Worm (Caenorhabditis elegans) whole organism, L3 larva: ENCODE results near the gene fbxa-56.

Experiments used
- ama-1 ChIP-seq: fragments of 150-350 bp; optimal IDR thresholded peaks from 2 replicates; lab custom pipeline; 2018
- ceh-16 ChIP-seq: sonication (generic microtip); optimal IDR thresholded peaks from 2 replicates; lab custom pipeline; 2017; ENCODE audit warnings: missing biosample characterization, missing genetic modification characterization
- ceh-28 ChIP-seq: fragments of 150-350 bp; optimal IDR thresholded peaks from 2 replicates; lab custom pipeline; 2014; ENCODE audit warnings: missing biosample characterization, missing genetic modification reagents, missing genetic modification characterization
- ceh-82 ChIP-seq: fragments of 150-350 bp; optimal IDR thresholded peaks from 2 replicates; lab custom pipeline; 2014; ENCODE audit warnings: missing biosample characterization, missing genetic modification characterization
- ceh-9 ChIP-seq: sonication (generic microtip); optimal IDR thresholded peaks from 2 replicates; lab custom pipeline; 2018; ENCODE audit warnings: missing biosample characterization, missing genetic modification characterization
- daf-12 ChIP-seq: fragments of 150-350 bp; optimal IDR thresholded peaks from 2 replicates; lab custom pipeline; 2014; ENCODE audit warnings: missing biosample characterization, missing genetic modification reagents, missing genetic modification characterization
- egl-27 ChIP-seq: sonication (generic microtip); optimal IDR thresholded peaks from 4 replicates; lab custom pipeline; 2017; ENCODE audit warnings: missing biosample characterization, missing genetic modification reagents, missing genetic modification characterization
- egl-5 ChIP-seq: fragments of 150-350 bp; optimal IDR thresholded peaks from 2 replicates; lab custom pipeline; 2017; ENCODE audit warnings: missing biosample characterization, missing genetic modification reagents, missing genetic modification characterization, inconsistent platforms
- elt-1 ChIP-seq: fragments of 150-350 bp; optimal IDR thresholded peaks from 2 replicates; lab custom pipeline; 2014; ENCODE audit warnings: missing biosample characterization, missing genetic modification characterization
- elt-2 ChIP-seq: sonication (generic microtip); optimal IDR thresholded peaks from 2 replicates; lab custom pipeline; 2016; ENCODE audit warnings: missing genetic modification reagents, mild to moderate bottlenecking, missing genetic modification characterization, missing compliant biosample characterization
- eor-1 ChIP-seq, 2 experiments: fragments of 150-350 bp; optimal IDR thresholded peaks; 2 replicates each; lab custom pipeline; 2014 to 2018; ENCODE audit warnings: missing biosample characterization in 2 of 2, missing genetic modification characterization in 2 of 2
- fkh-10 ChIP-seq: sonication (generic microtip); optimal IDR thresholded peaks from 2 replicates; lab custom pipeline; 2017; ENCODE audit warnings: missing biosample characterization, missing genetic modification reagents, missing genetic modification characterization
- fkh-2 ChIP-seq: fragments of 150-350 bp; optimal IDR thresholded peaks from 2 replicates; lab custom pipeline; 2014; ENCODE audit warnings: missing biosample characterization, missing genetic modification reagents, missing genetic modification characterization
- hmg-11 ChIP-seq: sonication (generic microtip); optimal IDR thresholded peaks from 2 replicates; lab custom pipeline; 2016; ENCODE audit warnings: missing genetic modification characterization, missing compliant biosample characterization
- lin-15B ChIP-seq: fragments of 150-350 bp; optimal IDR thresholded peaks from 2 replicates; lab custom pipeline; 2014; ENCODE audit warnings: missing biosample characterization, missing genetic modification characterization
- lin-39 ChIP-seq: fragments of 150-350 bp; optimal IDR thresholded peaks from 2 replicates; lab custom pipeline; 2018; ENCODE audit warnings: missing biosample characterization, missing genetic modification reagents, missing genetic modification characterization
- lsy-12 ChIP-seq: sonication (generic microtip); optimal IDR thresholded peaks from 2 replicates; lab custom pipeline; 2016; ENCODE audit warnings: mild to moderate bottlenecking, missing genetic modification characterization, missing compliant biosample characterization
- mdl-1 ChIP-seq: fragments of 150-350 bp; optimal IDR thresholded peaks from 2 replicates; lab custom pipeline; 2014; ENCODE audit warnings: missing biosample characterization, missing genetic modification characterization
- nfya-1 ChIP-seq: sonication (generic microtip); optimal IDR thresholded peaks from 2 replicates; lab custom pipeline; 2017; ENCODE audit warnings: missing genetic modification characterization, mild to moderate bottlenecking, missing compliant biosample characterization, antibody characterized with exemption, moderate library complexity; ENCODE audit not compliant: insufficient read depth
- nhr-11 ChIP-seq: fragments of 150-350 bp; optimal IDR thresholded peaks from 2 replicates; lab custom pipeline; 2014; ENCODE audit warnings: missing biosample characterization, missing genetic modification characterization
- nhr-12 ChIP-seq: fragments of 150-350 bp; optimal IDR thresholded peaks from 2 replicates; lab custom pipeline; 2014; ENCODE audit warnings: missing biosample characterization, missing genetic modification characterization
- nhr-23 ChIP-seq: fragments of 150-350 bp; optimal IDR thresholded peaks from 2 replicates; lab custom pipeline; 2014; ENCODE audit warnings: missing biosample characterization, missing genetic modification reagents, missing genetic modification characterization
- nhr-25 ChIP-seq: sonication (generic microtip); optimal IDR thresholded peaks from 2 replicates; lab custom pipeline; 2017; ENCODE audit warnings: missing biosample characterization, missing genetic modification characterization
- nhr-76 ChIP-seq: fragments of 150-350 bp; sonication (generic microtip); optimal IDR thresholded peaks from 5 replicates; lab custom pipeline; 2014; ENCODE audit warnings: missing biosample characterization, missing genetic modification characterization
- nhr-77 ChIP-seq: fragments of 150-350 bp; optimal IDR thresholded peaks from 2 replicates; lab custom pipeline; 2014; ENCODE audit warnings: missing biosample characterization, missing genetic modification characterization
- pqm-1 ChIP-seq: fragments of 150-350 bp; optimal IDR thresholded peaks from 2 replicates; lab custom pipeline; 2017; ENCODE audit warnings: missing biosample characterization, missing genetic modification characterization, inconsistent platforms
- sea-2 ChIP-seq: fragments of 150-350 bp; sonication (generic microtip); optimal IDR thresholded peaks from 4 replicates; lab custom pipeline; 2014; ENCODE audit warnings: missing biosample characterization, missing genetic modification reagents, missing genetic modification characterization
- skn-1 ChIP-seq: fragments of 150-350 bp; optimal IDR thresholded peaks from 2 replicates; lab custom pipeline; 2014; ENCODE audit warnings: missing biosample characterization, missing genetic modification characterization
- snpc-4 ChIP-seq: fragments of 150-350 bp; optimal IDR thresholded peaks from 2 replicates; lab custom pipeline; 2014; ENCODE audit warnings: missing biosample characterization, missing genetic modification characterization
- tbx-2 ChIP-seq: sonication (generic microtip); optimal IDR thresholded peaks from 2 replicates; lab custom pipeline; 2016; ENCODE audit warnings: mild to moderate bottlenecking, missing genetic modification characterization, missing compliant biosample characterization
- zag-1 ChIP-seq: fragments of 150-350 bp; optimal IDR thresholded peaks from 2 replicates; lab custom pipeline; 2014; ENCODE audit warnings: missing biosample characterization, missing genetic modification characterization
- ztf-4 ChIP-seq: fragments of 150-350 bp; optimal IDR thresholded peaks from 2 replicates; lab custom pipeline; 2014; ENCODE audit warnings: missing biosample characterization, missing genetic modification characterization

The fbxa-56 gene

ce11 chrIII:937961-938360 lies at the start of gene fbxa-56:
fbxa-56 (minus strand) TSS chrIII:938061.
- TF ChIP-seq sea-2 (GFP tag; lab: Kevin White, UChicago) (no peak), ceh-9 (tag; lab: Kevin White, UChicago) (no peak), ceh-16 (no peak), ztf-4 (tag; lab: Kevin White, UChicago) (no peak), eor-1 (tag; optimal IDR thresholded peaks at IDR 0.05; lab: Kevin White, UChicago) (no peak), fkh-2 (tag; lab: Kevin White, UChicago) (no peak), elt-1 (tag; lab: Kevin White, UChicago) (no peak)

- TF ChIP-seq egl-5 (no peak), nhr-11 (tag; lab: Kevin White, UChicago) (no peak), ceh-16 (no peak), snpc-4 (no peak), sea-2 (GFP tag; lab: Kevin White, UChicago) (no peak), nhr-12 (tag; lab: Kevin White, UChicago) (no peak), eor-1 (tag; optimal IDR thresholded peaks at IDR 0.05; lab: Kevin White, UChicago) (no peak)
Measured at ce11 chrIII:982961-983360, 45.1 kb upstream of the fbxa-56 start, which contains the start of gene tbc-10. tbc-10 (plus strand) TSS chrIII:983261.

ce11 chrIII:981960-982359 lies 44.1 kb upstream of the fbxa-56 start:
- TF ChIP-seq nfya-1 (tag; lab: Kevin White, UChicago) (peak; percentile 77), hmg-11 (peak; percentile 55), nhr-76 (tag; lab: Kevin White, UChicago) (no peak), lin-39 (peak; percentile 70), elt-2 (tag; lab: Kevin White, UChicago) (peak; percentile 45), ceh-28 (peak; percentile 89), nhr-25 (tag; lab: Kevin White, UChicago) (peak; percentile 1), zag-1 (tag; lab: Kevin White, UChicago) (no peak)

DNA sequence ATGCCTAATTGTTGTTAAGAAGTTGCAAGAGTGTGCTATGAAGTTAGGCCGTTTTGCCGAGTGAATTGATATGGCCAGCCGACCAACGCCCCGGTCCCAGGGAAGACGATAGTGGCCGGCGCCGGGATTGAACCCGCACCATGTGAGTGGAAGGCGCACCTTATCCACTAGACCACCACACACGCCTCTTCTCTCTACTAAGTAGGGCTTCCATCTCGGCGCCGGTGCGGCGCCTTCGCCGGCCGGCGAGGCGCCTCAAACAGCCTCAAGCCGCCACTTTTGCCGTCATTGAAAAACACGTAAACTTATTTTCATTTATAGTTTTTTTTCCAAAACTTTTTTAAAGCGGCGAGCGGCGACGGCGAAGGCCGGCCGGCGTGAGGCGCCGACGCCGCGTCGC lies 41.0 kb upstream of the fbxa-56 start:
- TF ChIP-seq egl-5 (no peak), lsy-12 (no peak), ceh-82 (no peak), ceh-9 (tag; lab: Kevin White, UChicago) (no peak), fkh-10 (GFP tag; lab: Kevin White, UChicago) (no peak), skn-1 (tag; lab: Kevin White, UChicago) (no peak), hmg-11 (no peak), ztf-4 (tag; lab: Kevin White, UChicago) (no peak)

DNA sequence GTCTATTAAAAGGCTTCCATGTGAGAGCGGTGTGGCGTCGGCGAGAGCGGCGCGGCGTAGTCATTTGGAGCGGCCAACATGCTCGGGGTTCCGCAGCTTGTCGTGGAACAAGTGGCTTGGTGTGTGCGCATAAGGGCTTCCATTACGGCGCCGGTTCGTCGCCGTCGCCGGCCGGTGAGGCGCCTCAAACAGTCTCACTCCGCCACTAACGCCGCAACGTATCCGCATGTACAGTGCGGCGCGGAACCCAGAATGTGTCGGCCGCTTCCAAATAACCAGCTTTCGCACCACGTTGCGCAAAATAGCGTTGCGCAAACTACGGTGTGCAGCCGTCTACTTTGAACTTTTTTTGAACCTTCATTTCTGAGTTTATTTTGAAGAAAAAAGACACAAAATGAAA lies 33.1 kb upstream of the fbxa-56 start:
- TF ChIP-seq lin-15B = no peak
- TF ChIP-seq nfya-1 (tag; lab: Kevin White, UChicago) = no peak

- TF ChIP-seq sea-2 (GFP tag; lab: Kevin White, UChicago) = no peak
- no peak for TF ChIP-seq ceh-28
- no peak for TF ChIP-seq ama-1
- no peak for TF ChIP-seq tbx-2 (tag; lab: Kevin White, UChicago)
- no peak for TF ChIP-seq egl-27 (tag; lab: Kevin White, UChicago)
- no peak for TF ChIP-seq nhr-23 (tag; lab: Kevin White, UChicago)
- TF ChIP-seq, all 47 proteins: peak for 0
Measured at ce11 chrIII:966259-966658, 28.4 kb upstream of the fbxa-56 start.

DNA sequence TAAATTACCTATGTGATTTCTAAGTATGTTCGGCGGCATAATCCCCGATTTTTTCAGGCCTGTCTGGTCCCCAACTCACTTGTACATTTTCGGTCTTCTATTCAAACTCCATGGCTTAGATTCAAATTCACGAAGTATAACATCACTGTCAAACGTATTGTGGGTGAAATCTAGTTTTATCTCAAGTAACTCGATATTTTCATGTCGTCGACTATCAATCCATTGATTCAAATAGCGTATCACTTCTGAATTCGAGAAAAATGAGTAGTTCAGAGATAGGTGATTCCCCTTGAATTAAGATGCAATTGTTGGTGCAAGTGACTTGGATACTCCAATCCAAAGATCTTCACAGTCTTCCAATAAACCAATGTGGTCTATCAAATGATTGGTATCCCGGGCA lies 26.8 kb upstream of the fbxa-56 start:
- no peak for TF ChIP-seq fkh-2 (tag; lab: Kevin White, UChicago)
- no peak for TF ChIP-seq nhr-23 (tag; lab: Kevin White, UChicago)
- no peak for TF ChIP-seq pqm-1 (tag; lab: Kevin White, UChicago)
- no peak for TF ChIP-seq elt-1 (tag; lab: Kevin White, UChicago)
- no peak for TF ChIP-seq daf-12 (tag; lab: Kevin White, UChicago)
- no peak for TF ChIP-seq nhr-77
- TF ChIP-seq mdl-1 = no peak
- TF ChIP-seq nhr-12 (tag; lab: Kevin White, UChicago) = no peak
- TF ChIP-seq, all 47 proteins: peak for 0
